Worm (Caenorhabditis elegans) whole organism, mixed stage, embryonic: ENCODE measurements around the gene hif-1.
A peak's percentile ranks its signal among the peaks of the same experiment; 100 is the strongest.

Experiments used
- blmp-1 ChIP-seq: fragments of 150-350 bp; optimal IDR thresholded peaks from 2 replicates; lab custom pipeline; 2014; ENCODE audit warnings: missing biosample characterization, missing genetic modification characterization
- ceh-39 ChIP-seq: fragments of 150-350 bp; optimal IDR thresholded peaks from 2 replicates; lab custom pipeline; 2014; ENCODE audit warnings: missing biosample characterization, missing genetic modification characterization
- ceh-43 ChIP-seq: fragments of 200-800 bp; sonication (Bioruptor generic); optimal IDR thresholded peaks from 2 replicates; lab custom pipeline; 2018; ENCODE audit warnings: mild to moderate bottlenecking, missing genetic modification characterization, moderate library complexity, missing compliant biosample characterization
- ceh-83 ChIP-seq: fragments of 200-800 bp; sonication (Bioruptor generic); optimal IDR thresholded peaks from 2 replicates; lab custom pipeline; 2018; ENCODE audit warnings: mild to moderate bottlenecking, missing genetic modification characterization, missing compliant biosample characterization
- ces-1 ChIP-seq: fragments of 150-350 bp; optimal IDR thresholded peaks from 2 replicates; lab custom pipeline; 2014; ENCODE audit warnings: missing biosample characterization, missing genetic modification reagents, missing genetic modification characterization
- cnd-1 ChIP-seq: fragments of 200-800 bp; sonication (Bioruptor generic); optimal IDR thresholded peaks from 2 replicates; lab custom pipeline; 2018; ENCODE audit warnings: mild to moderate bottlenecking, missing genetic modification characterization, missing compliant biosample characterization
- drap-1 ChIP-seq: fragments of 200-800 bp; sonication (Bioruptor generic); optimal IDR thresholded peaks from 3 replicates; lab custom pipeline; 2018; ENCODE audit warnings: mild to moderate bottlenecking, missing genetic modification characterization, missing compliant biosample characterization
- elt-1 ChIP-seq: sonication (generic microtip); optimal IDR thresholded peaks from 2 replicates; lab custom pipeline; 2017; ENCODE audit warnings: missing genetic modification characterization, mild to moderate bottlenecking, missing compliant biosample characterization, antibody characterized with exemption, moderate library complexity, borderline replicate concordance; ENCODE audit not compliant: insufficient read depth
- elt-3 ChIP-seq: fragments of 150-350 bp; optimal IDR thresholded peaks from 2 replicates; lab custom pipeline; 2014; ENCODE audit warnings: missing biosample characterization, missing genetic modification characterization
- flh-1 ChIP-seq: fragments of 200-800 bp; sonication (Bioruptor generic); optimal IDR thresholded peaks from 2 replicates; lab custom pipeline; 2018; ENCODE audit warnings: mild to moderate bottlenecking, missing genetic modification characterization, moderate library complexity, missing compliant biosample characterization
- ham-2 ChIP-seq: fragments of 200-800 bp; sonication (Bioruptor generic); optimal IDR thresholded peaks from 2 replicates; lab custom pipeline; 2018; ENCODE audit warnings: mild to moderate bottlenecking, missing genetic modification characterization, missing compliant biosample characterization
- hlh-1 ChIP-seq: fragments of 150-350 bp; optimal IDR thresholded peaks from 2 replicates; lab custom pipeline; 2014; ENCODE audit warnings: missing biosample characterization, missing genetic modification reagents, missing genetic modification characterization
- lin-13 ChIP-seq: fragments of 150-350 bp; optimal IDR thresholded peaks from 2 replicates; lab custom pipeline; 2014; ENCODE audit warnings: missing biosample characterization, missing genetic modification characterization
- lsy-2 ChIP-seq: fragments of 150-350 bp; optimal IDR thresholded peaks from 2 replicates; lab custom pipeline; 2014; ENCODE audit warnings: missing biosample characterization, missing genetic modification characterization
- mab-5 ChIP-seq: fragments of 150-350 bp; optimal IDR thresholded peaks from 2 replicates; lab custom pipeline; 2014; ENCODE audit warnings: missing biosample characterization, missing genetic modification characterization
- mep-1 ChIP-seq: fragments of 150-350 bp; optimal IDR thresholded peaks from 2 replicates; lab custom pipeline; 2017; ENCODE audit warnings: missing biosample characterization, missing genetic modification reagents, missing genetic modification characterization, inconsistent platforms
- mls-2 ChIP-seq: sonication (generic microtip); optimal IDR thresholded peaks from 2 replicates; lab custom pipeline; 2016; ENCODE audit warnings: mild to moderate bottlenecking, missing genetic modification characterization, moderate library complexity, missing compliant biosample characterization
- nhr-12 ChIP-seq: fragments of 150-350 bp; optimal IDR thresholded peaks from 2 replicates; lab custom pipeline; 2014; ENCODE audit warnings: missing biosample characterization, missing genetic modification characterization
- nhr-28 ChIP-seq: fragments of 150-350 bp; optimal IDR thresholded peaks from 2 replicates; lab custom pipeline; 2014; ENCODE audit warnings: missing biosample characterization, missing genetic modification characterization
- nhr-76 ChIP-seq: sonication (generic microtip); optimal IDR thresholded peaks from 2 replicates; lab custom pipeline; 2017; ENCODE audit warnings: missing biosample characterization, missing genetic modification characterization
- pha-4 ChIP-seq: fragments of 150-350 bp; optimal IDR thresholded peaks from 2 replicates; lab custom pipeline; 2018; ENCODE audit warnings: missing biosample characterization, missing genetic modification reagents, missing genetic modification characterization
- snpc-4 ChIP-seq: fragments of 150-350 bp; optimal IDR thresholded peaks from 2 replicates; lab custom pipeline; 2014; ENCODE audit warnings: missing biosample characterization, missing genetic modification characterization
- sptf-1 ChIP-seq: sonication (generic microtip); optimal IDR thresholded peaks from 2 replicates; lab custom pipeline; 2017; ENCODE audit warnings: mild to moderate bottlenecking, missing genetic modification characterization, moderate library complexity, missing compliant biosample characterization
- tbx-8 ChIP-seq: fragments of 200-800 bp; sonication (Bioruptor generic); optimal IDR thresholded peaks from 2 replicates; lab custom pipeline; 2018; ENCODE audit warnings: mild to moderate bottlenecking, missing genetic modification characterization, moderate library complexity, missing compliant biosample characterization
- unc-120 ChIP-seq: sonication (generic microtip); optimal IDR thresholded peaks from 2 replicates; lab custom pipeline; 2017; ENCODE audit warnings: missing genetic modification characterization, missing compliant biosample characterization; ENCODE audit not compliant: poor library complexity, severe bottlenecking
- unc-39 ChIP-seq: fragments of 150-350 bp; optimal IDR thresholded peaks from 2 replicates; lab custom pipeline; 2014; ENCODE audit warnings: missing biosample characterization, missing genetic modification characterization
- unc-62 ChIP-seq: fragments of 150-350 bp; optimal IDR thresholded peaks from 2 replicates; lab custom pipeline; 2014; ENCODE audit warnings: missing biosample characterization, missing genetic modification reagents, missing genetic modification characterization
- ztf-11 ChIP-seq: fragments of 150-350 bp; optimal IDR thresholded peaks from 2 replicates; lab custom pipeline; 2014; ENCODE audit warnings: missing biosample characterization, missing genetic modification characterization

hif-1 gene

DNA sequence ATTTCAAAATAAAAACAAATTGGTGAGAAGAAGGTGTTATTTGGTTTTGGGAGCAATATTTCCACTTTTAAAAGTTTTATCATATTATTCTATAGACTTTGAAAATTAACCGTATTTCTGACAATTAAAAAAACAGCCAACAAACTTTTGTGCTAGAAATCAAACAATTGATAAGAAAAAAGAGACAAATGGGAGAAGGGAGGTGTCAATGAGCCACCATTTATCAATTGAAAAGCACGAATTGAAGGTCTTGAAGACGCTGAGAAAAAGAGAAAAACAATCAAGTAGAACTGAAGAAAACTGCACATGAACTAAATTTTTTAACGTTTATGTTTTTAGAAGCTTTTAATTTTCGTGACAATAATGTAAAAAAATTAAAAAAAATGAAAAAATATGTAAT lies 9.4 kb upstream of the hif-1 start:
- TF ChIP-seq tbx-8 (no peak), lin-13 (tag; lab: Kevin White, UChicago) (no peak), nhr-28 (no peak), mls-2 (tag; lab: Kevin White, UChicago) (no peak), ztf-11 (no peak), blmp-1 (tag; lab: Kevin White, UChicago) (no peak), flh-1 (GFP tag; lab: Kevin White, UChicago) (no peak), nhr-76 (no peak), ceh-43 (GFP tag; lab: Kevin White, UChicago) (no peak), cnd-1 (tag; lab: Kevin White, UChicago) (no peak)

ce11 chrV:20771702-20772101 lies 8.5 kb upstream of the hif-1 start:
- TF ChIP-seq unc-120 (tag; lab: Kevin White, UChicago) (peak; percentile 15), unc-39 (tag; lab: Kevin White, UChicago) (no peak), unc-62 (GFP tag; lab: Kevin White, UChicago) (peak; percentile 97), hlh-1 (tag; lab: Kevin White, UChicago) (peak; percentile 31), nhr-76 (no peak), ham-2 (no peak)
- TF ChIP-seq, all 35 proteins: peak for 3

DNA sequence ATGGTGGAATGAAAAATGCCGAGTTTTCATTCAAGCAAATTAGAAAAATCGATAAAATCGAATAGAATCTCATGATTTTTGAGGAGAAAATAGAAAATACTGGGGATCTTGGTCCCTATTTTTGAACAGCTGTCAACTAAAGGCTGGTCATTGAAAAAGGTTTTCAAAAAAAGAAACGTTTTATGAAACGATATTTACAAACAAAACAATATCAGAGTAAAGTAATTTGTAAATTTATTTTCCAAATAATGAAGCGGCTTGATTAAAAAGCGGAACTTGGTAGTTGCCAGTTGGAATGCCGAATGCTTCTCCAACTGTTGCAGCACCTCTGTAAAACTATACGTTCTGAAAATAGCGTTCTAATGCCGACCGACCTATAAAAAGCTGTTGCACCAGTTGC lies 6.6 kb upstream of the hif-1 start, which contains the start of gene F38A6.5:
Gene F38A6.5 (minus strand): TSS at position 101 of the 400 bp plus-strand sequence.
- TF ChIP-seq ces-1 (GFP tag; lab: Kevin White, UChicago): no peak
- no peak for TF ChIP-seq mls-2 (tag; lab: Kevin White, UChicago)
- no peak for TF ChIP-seq nhr-12
- TF ChIP-seq tbx-8: no peak
- no peak for TF ChIP-seq hlh-1 (tag; lab: Kevin White, UChicago)
- no peak for TF ChIP-seq mab-5 (tag; lab: Kevin White, UChicago)
- no peak for TF ChIP-seq elt-1 (tag; lab: Kevin White, UChicago)
- no peak for TF ChIP-seq snpc-4
- no peak for TF ChIP-seq cnd-1 (tag; lab: Kevin White, UChicago)
- TF ChIP-seq lsy-2 (tag; lab: Kevin White, UChicago): no peak
- no peak for TF ChIP-seq ceh-43 (GFP tag; lab: Kevin White, UChicago)
- TF ChIP-seq ham-2: no peak
- TF ChIP-seq ceh-83 (GFP tag; lab: Kevin White, UChicago): no peak
- TF ChIP-seq nhr-28: no peak
- TF ChIP-seq sptf-1 (tag; lab: Kevin White, UChicago): no peak
- TF ChIP-seq drap-1 (GFP tag; lab: Kevin White, UChicago): no peak
- TF ChIP-seq ztf-11: no peak
- TF ChIP-seq unc-39 (tag; lab: Kevin White, UChicago): no peak
- no peak for TF ChIP-seq ceh-39 (tag; lab: Kevin White, UChicago)
- TF ChIP-seq pha-4 (tag; lab: Kevin White, UChicago): no peak

ce11 chrV:20775269-20775668 lies 4.9 kb upstream of the hif-1 start, which contains the start of gene F38A6.4:
Gene F38A6.4, minus strand, starts transcription at chrV:20775369.
- TF ChIP-seq nhr-76 (no peak), mep-1 (tag; lab: Kevin White, UChicago) (no peak), drap-1 (GFP tag; lab: Kevin White, UChicago) (no peak), unc-120 (tag; lab: Kevin White, UChicago) (no peak), mls-2 (tag; lab: Kevin White, UChicago) (no peak), blmp-1 (tag; lab: Kevin White, UChicago) (no peak), elt-3 (tag; lab: Kevin White, UChicago) (no peak), hlh-1 (tag; lab: Kevin White, UChicago) (no peak), mab-5 (tag; lab: Kevin White, UChicago) (no peak), sptf-1 (tag; lab: Kevin White, UChicago) (no peak), ztf-11 (no peak), pha-4 (tag; lab: Kevin White, UChicago) (no peak), flh-1 (GFP tag; lab: Kevin White, UChicago) (no peak), snpc-4 (no peak), elt-1 (tag; lab: Kevin White, UChicago) (no peak), nhr-12 (no peak)

DNA sequence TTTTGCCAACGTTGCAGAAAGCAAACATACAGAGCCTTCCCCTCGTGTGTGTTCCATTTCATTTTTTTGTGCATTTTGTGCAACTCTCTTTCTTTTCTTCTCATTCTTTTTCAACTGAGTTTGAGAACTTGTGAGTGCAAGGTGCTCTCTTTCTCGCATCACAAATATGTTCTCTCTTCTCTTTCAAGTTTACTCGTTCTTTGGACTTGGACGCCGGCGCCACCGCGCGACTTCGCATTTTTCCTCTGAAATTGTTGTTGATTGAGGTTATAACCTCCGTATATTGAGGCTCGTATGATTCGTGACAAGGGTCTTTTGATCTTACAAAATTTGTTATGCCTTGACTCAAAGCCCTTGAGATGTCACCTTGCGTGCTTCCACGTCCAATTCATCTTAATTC lies 3.4 kb upstream of the hif-1 start:
- TF ChIP-seq lsy-2 (tag; lab: Kevin White, UChicago) (no peak), unc-39 (tag; lab: Kevin White, UChicago) (no peak), unc-62 (GFP tag; lab: Kevin White, UChicago) (no peak)
